Fruit fly (Drosophila melanogaster) whole organism, wandering third instar larva: ENCODE measurements around the gene CG46318.

Experiments used
- Abd-B ChIP-seq: fragments of >200 bp; optimal IDR thresholded peaks from 2 replicates; lab custom pipeline; 2017; ENCODE audit warnings: missing biosample characterization, missing genetic modification characterization
- CG32264 ChIP-seq: fragments of 200-800 bp; sonication (Bioruptor generic); optimal IDR thresholded peaks from 2 replicates; lab custom pipeline; 2016; ENCODE audit warnings: missing biosample characterization, missing genetic modification characterization
- pan ChIP-seq: fragments of >200 bp; optimal IDR thresholded peaks from 2 replicates; lab custom pipeline; 2017
- woc ChIP-seq: sonication (Bioruptor generic); optimal IDR thresholded peaks from 2 replicates; lab custom pipeline; 2016; ENCODE audit warnings: missing biosample characterization, mild to moderate bottlenecking, missing genetic modification characterization

DNA sequence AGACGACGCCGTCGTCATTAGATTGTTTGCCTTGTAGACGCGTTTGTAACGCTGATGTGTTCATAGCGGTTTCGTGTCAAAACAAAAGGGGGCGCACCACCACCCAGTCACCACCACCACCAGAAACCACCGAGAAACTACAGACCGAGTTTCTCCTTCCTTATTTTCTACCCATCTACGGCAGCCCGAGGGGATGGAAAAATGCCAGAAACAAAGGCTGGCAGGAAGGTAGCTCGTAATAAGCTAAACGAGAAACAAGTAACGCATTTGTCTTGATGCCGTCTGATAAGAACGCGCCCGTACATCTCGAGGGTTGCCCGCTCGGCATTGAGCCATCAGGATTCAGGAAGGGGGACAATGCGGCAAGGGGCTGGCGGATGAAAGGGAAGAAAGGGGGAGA is 27.1 kb downstream of the CG46318 start:
- TF ChIP-seq pan (no peak), Abd-B (no peak), CG32264 (no peak), woc (GFP tag; lab: Kevin White, UChicago) (no peak)
